Worm (Caenorhabditis elegans): ENCODE results near the gene ncx-3.
"Not testable (repeated sequence)": the region's sequence is repeated elsewhere in the genome, so short reads cannot be mapped to it uniquely, and the experiment has no call there.

DNA sequence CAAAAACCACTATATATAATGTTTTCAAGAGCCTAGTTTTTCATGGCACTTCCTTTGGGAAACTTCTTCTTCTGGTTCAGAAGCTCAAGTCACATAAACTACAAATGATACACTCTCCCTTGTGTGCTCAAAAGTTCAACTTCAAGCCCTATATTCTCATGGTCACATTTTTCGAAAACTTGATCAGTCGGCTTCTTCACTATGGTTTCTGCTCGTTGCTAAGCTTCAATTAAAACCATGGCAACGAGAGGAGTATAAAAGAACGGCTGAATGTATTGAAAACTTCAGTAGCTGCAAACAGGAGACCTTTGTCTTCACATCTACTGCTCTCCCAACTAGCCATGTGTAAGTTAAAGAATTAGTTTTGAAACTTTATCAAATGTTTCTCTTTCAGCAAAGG lies 29.1 kb upstream of the ncx-3 start, which contains the start of gene R102.2:
- not testable (repeated sequence) for TF ChIP-seq blmp-1 (tag; optimal IDR thresholded peaks at IDR 0.05); ces-1 (GFP tag; optimal IDR thresholded peaks at IDR 0.05); mep-1 (tag; optimal IDR thresholded peaks at IDR 0.05); elt-3 (tag; optimal IDR thresholded peaks at IDR 0.05); nhr-237 (tag; optimal IDR thresholded peaks at IDR 0.05); ztf-11 (tag; optimal IDR thresholded peaks at IDR 0.05); lin-13 (tag; optimal IDR thresholded peaks at IDR 0.05); flh-1 (GFP tag; optimal IDR thresholded peaks at IDR 0.05); unc-62 (GFP tag; optimal IDR thresholded peaks at IDR 0.05); pha-4 (tag; optimal IDR thresholded peaks at IDR 0.05)
